Fruit fly (Drosophila melanogaster) whole organism, embryonic: ENCODE measurements around the gene CG15425.
A peak's percentile ranks its signal among the peaks of the same experiment; 100 is the strongest.

Source experiments
- Adf1 ChIP-seq: fragments of 200-800 bp; sonication (Bioruptor generic); IDR thresholded peaks from 2 replicates; pipeline ENCODE4 v1.3.6; 2022; ENCODE audit warnings: missing biosample characterization, missing genetic modification characterization
- BEAF-32 ChIP-seq: fragments of 200-800 bp; sonication (Bioruptor generic); optimal IDR thresholded peaks from 3 replicates; lab custom pipeline; 2017; ENCODE audit warnings: missing biosample characterization, missing genetic modification characterization, mild to moderate bottlenecking, moderate library complexity, missing genetic modification reagents
- CG10565 ChIP-seq: fragments of 200-800 bp; sonication (Bioruptor generic); optimal IDR thresholded peaks from 3 replicates; lab custom pipeline; 2016; ENCODE audit warnings: missing biosample characterization, mild to moderate bottlenecking, missing genetic modification characterization
- CG10959 ChIP-seq: fragments of 200-800 bp; sonication (Bioruptor generic); IDR thresholded peaks from 2 replicates; pipeline ENCODE4 v1.3.6; 2022; ENCODE audit warnings: missing biosample characterization, missing genetic modification characterization
- CG11560 ChIP-seq: fragments of 200-800 bp; sonication (Bioruptor generic); IDR thresholded peaks from 3 replicates; pipeline ENCODE4 v1.3.6; 2022; ENCODE audit warnings: missing biosample characterization, missing genetic modification characterization
- CG15269 ChIP-seq: fragments of 200-800 bp; sonication (Bioruptor generic); optimal IDR thresholded peaks from 2 replicates; lab custom pipeline; 2018; ENCODE audit warnings: missing biosample characterization, mild to moderate bottlenecking, missing genetic modification characterization, moderate library complexity
- CG15514 ChIP-seq: fragments of 200-800 bp; sonication (Bioruptor generic); optimal IDR thresholded peaks from 3 replicates; lab custom pipeline; 2017; ENCODE audit warnings: missing biosample characterization, missing genetic modification characterization, mild to moderate bottlenecking, moderate library complexity, missing genetic modification reagents
- CG15601 ChIP-seq: fragments of 200-800 bp; sonication (Bioruptor generic); optimal IDR thresholded peaks from 3 replicates; lab custom pipeline; 2019; ENCODE audit warnings: missing biosample characterization, mild to moderate bottlenecking, missing genetic modification characterization, moderate library complexity
- CG17385 ChIP-seq: fragments of 200-800 bp; sonication (Bioruptor generic); optimal IDR thresholded peaks from 3 replicates; lab custom pipeline; 2018; ENCODE audit warnings: missing biosample characterization, mild to moderate bottlenecking, missing genetic modification characterization
- CG17829 ChIP-seq: fragments of 200-800 bp; optimal IDR thresholded peaks from 2 replicates; lab custom pipeline; 2019; ENCODE audit warnings: missing biosample characterization, mild to moderate bottlenecking, missing genetic modification characterization, moderate library complexity
- CG17912 ChIP-seq: fragments of 200-800 bp; sonication (Bioruptor generic); optimal IDR thresholded peaks from 2 replicates; lab custom pipeline; 2018; ENCODE audit warnings: missing biosample characterization, mild to moderate bottlenecking, missing genetic modification characterization
- CG18619 ChIP-seq: fragments of 200-800 bp; sonication (Bioruptor generic); optimal IDR thresholded peaks from 3 replicates; lab custom pipeline; 2017; ENCODE audit warnings: missing biosample characterization, mild to moderate bottlenecking, missing genetic modification characterization
- CG2875 ChIP-seq: fragments of 200-800 bp; sonication (Bioruptor generic); optimal IDR thresholded peaks from 2 replicates; lab custom pipeline; 2017; ENCODE audit warnings: missing biosample characterization, mild to moderate bottlenecking, missing genetic modification characterization, missing genetic modification reagents
- CG3281 ChIP-seq: fragments of 200-800 bp; sonication (Bioruptor generic); optimal IDR thresholded peaks from 3 replicates; lab custom pipeline; 2017; ENCODE audit warnings: missing biosample characterization, mild to moderate bottlenecking, missing genetic modification characterization
- CG4360 ChIP-seq: fragments of 200-800 bp; sonication (Bioruptor generic); IDR thresholded peaks from 2 replicates; pipeline ENCODE4 v1.3.6; 2022; ENCODE audit warnings: missing biosample characterization, missing genetic modification characterization
- CG6689 ChIP-seq: fragments of 200-800 bp; sonication (Bioruptor generic); IDR thresholded peaks from 2 replicates; pipeline ENCODE4 v1.3.6; 2022; ENCODE audit warnings: missing biosample characterization, missing genetic modification characterization
- CG8089 ChIP-seq: fragments of 200-800 bp; sonication (Bioruptor generic); optimal IDR thresholded peaks from 3 replicates; lab custom pipeline; 2016; ENCODE audit warnings: missing biosample characterization, missing genetic modification characterization
- CG9797 ChIP-seq: fragments of 200-800 bp; sonication (Bioruptor generic); optimal IDR thresholded peaks from 3 replicates; lab custom pipeline; 2018; ENCODE audit warnings: missing biosample characterization, mild to moderate bottlenecking, missing genetic modification characterization
- CG9817 ChIP-seq: fragments of 200-800 bp; sonication (Bioruptor generic); optimal IDR thresholded peaks from 2 replicates; lab custom pipeline; 2018; ENCODE audit warnings: missing biosample characterization, mild to moderate bottlenecking, missing genetic modification characterization, moderate library complexity
- Deaf1 ChIP-seq: fragments of 200-800 bp; optimal IDR thresholded peaks from 3 replicates; lab custom pipeline; 2019; ENCODE audit warnings: missing biosample characterization, mild to moderate bottlenecking, missing genetic modification characterization, moderate library complexity
- Dip3 ChIP-seq: fragments of 200-800 bp; sonication (Bioruptor generic); optimal IDR thresholded peaks from 3 replicates; lab custom pipeline; 2016; ENCODE audit warnings: missing biosample characterization, missing genetic modification characterization
- E2f1 ChIP-seq: fragments of 200-800 bp; sonication (Bioruptor generic); IDR thresholded peaks from 2 replicates; pipeline ENCODE4 v1.3.6; 2022; ENCODE audit warnings: missing biosample characterization, missing genetic modification characterization
- Fer2 ChIP-seq: fragments of 200-800 bp; sonication (Bioruptor generic); optimal IDR thresholded peaks from 2 replicates; lab custom pipeline; 2018; ENCODE audit warnings: missing biosample characterization, mild to moderate bottlenecking, missing genetic modification characterization, moderate library complexity
- Jarid2 ChIP-seq: fragments of 200-800 bp; sonication (Bioruptor generic); optimal IDR thresholded peaks from 3 replicates; lab custom pipeline; 2017; ENCODE audit warnings: mild to moderate bottlenecking, missing biosample characterization, missing genetic modification reagents, missing genetic modification characterization
- NC2α ChIP-seq: fragments of 200-800 bp; sonication (Bioruptor generic); optimal IDR thresholded peaks from 2 replicates; lab custom pipeline; 2016; ENCODE audit warnings: missing biosample characterization, missing genetic modification characterization
- Nf-YA ChIP-seq: fragments of 200-800 bp; sonication (Bioruptor generic); IDR thresholded peaks from 2 replicates; pipeline ENCODE4 v1.3.6; 2022; ENCODE audit warnings: missing biosample characterization, missing genetic modification characterization
- Rx ChIP-seq: fragments of 200-800 bp; sonication (Bioruptor generic); IDR thresholded peaks from 2 replicates; pipeline ENCODE4 v1.3.6; 2022; ENCODE audit warnings: missing biosample characterization, missing genetic modification characterization
- Trl ChIP-seq, 3 experiments: fragments of >200 bp in 2 of 3; fragments of 200-800 bp in 1 of 3; sonication (Bioruptor generic) in 1 of 3; optimal IDR thresholded peaks; 2 replicates in 1 of 3; 3 replicates in 2 of 3; lab custom pipeline; 2016 to 2017; ENCODE audit warnings: missing biosample characterization in 1 of 3, missing genetic modification characterization in 1 of 3
- Xrp1 ChIP-seq: fragments of 200-800 bp; sonication (Bioruptor generic); IDR thresholded peaks from 2 replicates; pipeline ENCODE4 v1.3.6; 2022; ENCODE audit warnings: missing biosample characterization, missing genetic modification characterization
- br ChIP-seq: fragments of >200 bp; optimal IDR thresholded peaks from 2 replicates; lab custom pipeline; 2017
- btn ChIP-seq: fragments of 200-800 bp; sonication (Bioruptor generic); optimal IDR thresholded peaks from 2 replicates; lab custom pipeline; 2016; ENCODE audit warnings: missing biosample characterization, missing genetic modification characterization
- emc ChIP-seq: fragments of 200-800 bp; sonication (Bioruptor generic); optimal IDR thresholded peaks from 2 replicates; lab custom pipeline; 2016; ENCODE audit warnings: missing biosample characterization, missing genetic modification characterization
- fd96Cb ChIP-seq: fragments of 200-800 bp; sonication (Bioruptor generic); optimal IDR thresholded peaks from 2 replicates; lab custom pipeline; 2018; ENCODE audit warnings: missing biosample characterization, mild to moderate bottlenecking, missing genetic modification characterization, moderate library complexity
- gce ChIP-seq: fragments of 200-800 bp; sonication (Bioruptor generic); IDR thresholded peaks from 3 replicates; pipeline ENCODE4 v1.3.6; 2022; ENCODE audit warnings: missing biosample characterization, missing genetic modification characterization
- grn ChIP-seq: fragments of 200-800 bp; sonication (Bioruptor generic); optimal IDR thresholded peaks from 3 replicates; lab custom pipeline; 2017; ENCODE audit warnings: missing biosample characterization, missing genetic modification characterization
- gsb ChIP-seq: fragments of 200-800 bp; sonication (Bioruptor generic); IDR thresholded peaks from 2 replicates; pipeline ENCODE4 v1.3.6; 2022; ENCODE audit warnings: missing biosample characterization, missing genetic modification characterization
- hkb ChIP-seq, 2 experiments: fragments of 200-800 bp in 1 of 2; fragments of >200 bp in 1 of 2; sonication (Bioruptor generic) in 1 of 2; IDR thresholded peaks in 1 of 2; optimal IDR thresholded peaks in 1 of 2; 2 replicates each; pipeline versions ENCODE4 v1.3.6 to Lab custom; 2017 to 2022; ENCODE audit warnings: missing biosample characterization in 1 of 2, missing genetic modification characterization in 1 of 2
- lbe ChIP-seq: fragments of 200-800 bp; sonication (Bioruptor generic); optimal IDR thresholded peaks from 2 replicates; lab custom pipeline; 2016; ENCODE audit warnings: missing biosample characterization, mild to moderate bottlenecking, missing genetic modification characterization
- pho ChIP-seq: fragments of 200-800 bp; sonication (Bioruptor generic); optimal IDR thresholded peaks from 2 replicates; lab custom pipeline; 2016; ENCODE audit warnings: missing biosample characterization, missing genetic modification characterization
- sd ChIP-seq: fragments of 200-800 bp; sonication (Bioruptor generic); optimal IDR thresholded peaks from 3 replicates; lab custom pipeline; 2018; ENCODE audit warnings: missing biosample characterization, mild to moderate bottlenecking, missing genetic modification characterization, moderate library complexity
- sens ChIP-seq: fragments of 200-800 bp; sonication (Bioruptor generic); peaks from one replicate; lab custom pipeline; 2016; ENCODE audit warnings: missing biosample characterization, missing genetic modification characterization
- shn ChIP-seq: fragments of 200-800 bp; sonication (Bioruptor generic); optimal IDR thresholded peaks from 3 replicates; lab custom pipeline; 2016; ENCODE audit warnings: missing biosample characterization, missing genetic modification characterization
- sima ChIP-seq: fragments of 200-800 bp; sonication (Bioruptor generic); optimal IDR thresholded peaks from 2 replicates; lab custom pipeline; 2016; ENCODE audit warnings: missing biosample characterization, missing genetic modification characterization
- tx ChIP-seq: fragments of 200-800 bp; sonication (Bioruptor generic); optimal IDR thresholded peaks from 2 replicates; lab custom pipeline; 2016; ENCODE audit warnings: missing biosample characterization, missing genetic modification characterization
- vvl ChIP-seq: fragments of 200-800 bp; sonication (Bioruptor generic); IDR thresholded peaks from 2 replicates; pipeline ENCODE4 v1.3.6; 2022; ENCODE audit warnings: missing biosample characterization, missing genetic modification characterization
- wek ChIP-seq: fragments of 200-800 bp; sonication (Bioruptor generic); optimal IDR thresholded peaks from 3 replicates; lab custom pipeline; 2018; ENCODE audit warnings: missing biosample characterization, mild to moderate bottlenecking, missing genetic modification characterization, moderate library complexity
- z ChIP-seq: fragments of 200-800 bp; sonication (Bioruptor generic); IDR thresholded peaks from 3 replicates; pipeline ENCODE4 v1.3.6; 2022; ENCODE audit warnings: missing biosample characterization, missing genetic modification characterization

The CG15425 gene

DNA sequence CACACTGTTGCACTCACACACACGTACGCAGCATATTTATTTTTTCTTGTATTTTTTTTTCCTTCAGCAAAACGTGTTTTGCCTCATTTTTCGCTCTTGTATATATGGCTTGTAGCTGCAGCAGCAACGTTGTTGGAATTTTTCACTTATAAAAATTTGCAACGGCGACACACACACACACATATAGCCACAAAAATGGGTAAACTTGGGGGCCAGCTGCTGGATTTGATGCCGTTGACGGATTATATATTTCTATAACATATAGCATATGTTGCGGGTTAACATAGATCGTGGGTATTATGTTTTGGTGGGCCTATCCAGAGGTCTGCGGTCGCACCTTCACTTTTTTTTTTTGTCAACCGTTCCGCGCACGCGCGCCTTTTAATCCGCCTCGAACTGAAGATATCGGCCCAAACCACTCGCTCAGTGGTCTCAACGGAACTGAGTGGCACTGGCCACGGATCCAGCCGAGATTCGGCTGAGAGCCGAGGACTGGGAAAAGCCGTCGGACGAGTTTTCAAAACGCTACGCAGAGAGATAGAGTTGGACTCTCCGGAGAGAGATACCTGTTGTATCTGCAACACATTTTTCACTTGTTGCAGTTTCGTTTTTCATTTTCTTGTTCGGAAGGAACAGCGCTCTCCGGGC is 35.9 kb upstream of the CG15425 start, which contains the start of gene ft (continued):
- peak; percentile 12; the same call in 1 of the 2 replicates for TF ChIP-seq CG4360 (GFP tag; lab: Robert Waterston, UW)
- TF ChIP-seq gsb (GFP tag; lab: Robert Waterston, UW), result no peak
- peak; percentile 64 for TF ChIP-seq Deaf1 (tag; lab: Kevin White, UChicago)
- no peak for TF ChIP-seq hkb (optimal IDR thresholded peaks at IDR 0.05; lab: Kevin White, UChicago)
- TF ChIP-seq hkb (GFP tag; IDR thresholded peaks at IDR 0.05; lab: Robert Waterston, UW), result 0 out of 2 replicates have a peak, but pooled peaks have one; percentile 20
- no peak for TF ChIP-seq CG2875 (GFP tag; lab: Kevin White, UChicago)
- TF ChIP-seq Jarid2 (GFP tag; lab: Kevin White, UChicago), result peak; percentile 45
- TF ChIP-seq sens (GFP tag; lab: Kevin White, UChicago), result peak; percentile 59
- no peak for TF ChIP-seq Fer2 (tag; lab: Kevin White, UChicago)
- peak; percentile 30 for TF ChIP-seq sd
- peak; percentile 32 to 61 for TF ChIP-seq Trl (optimal IDR thresholded peaks at IDR 0.05; lab: Kevin White, UChicago)
- no peak for TF ChIP-seq Trl (GFP tag; optimal IDR thresholded peaks at IDR 0.05; lab: Kevin White, UChicago)
- TF ChIP-seq E2f1, result no peak
- TF ChIP-seq Rx (GFP tag; lab: Robert Waterston, UW), result no peak
- no peak for TF ChIP-seq CG8089 (GFP tag; lab: Kevin White, UChicago)
- TF ChIP-seq vvl (GFP tag; lab: Robert Waterston, UW), result peak; percentile 46

DNA sequence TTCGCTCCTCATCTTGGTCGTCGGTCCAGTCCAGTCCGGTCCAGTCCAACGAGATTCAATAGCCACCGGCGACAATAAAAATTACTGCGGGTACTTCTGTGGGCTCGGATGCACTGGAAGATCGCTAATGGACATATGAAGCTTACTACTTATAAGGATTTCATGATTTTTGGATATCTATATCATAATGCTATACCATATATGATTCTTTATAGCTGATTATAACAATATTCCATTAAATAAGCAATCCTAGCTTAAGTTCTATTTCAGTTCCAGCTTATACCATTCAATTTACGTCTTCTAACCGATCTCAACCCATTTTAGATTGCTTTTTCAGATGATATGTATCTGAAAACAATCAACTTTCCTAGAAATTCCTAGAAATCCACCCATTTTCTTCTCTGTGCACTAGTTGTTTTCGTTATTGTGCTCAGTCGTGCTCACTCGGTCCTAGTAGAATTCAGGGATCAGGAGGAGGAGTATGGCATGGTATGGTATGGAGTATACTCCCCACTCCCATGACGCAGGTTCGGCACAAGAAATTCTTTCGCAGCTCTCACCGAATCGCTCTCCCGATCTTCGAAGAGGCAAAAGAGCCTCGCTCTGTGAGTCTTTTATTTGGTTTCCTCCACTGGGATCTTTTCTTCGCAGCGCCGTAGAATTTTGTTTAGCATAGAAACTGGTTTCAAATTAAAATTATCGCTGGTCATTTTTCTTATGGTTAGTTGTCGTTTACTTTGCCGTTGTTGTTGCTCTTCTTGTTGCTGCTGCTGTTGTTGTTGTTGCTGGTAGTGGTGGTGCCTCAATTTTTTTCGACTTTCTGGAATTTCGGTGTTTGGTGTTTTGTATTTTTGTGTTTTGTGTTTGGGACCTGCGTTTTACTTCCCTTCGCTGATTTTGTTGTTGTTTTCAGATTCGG is 35.1 kb upstream of the CG15425 start:
- TF ChIP-seq tx (GFP tag; lab: Kevin White, UChicago) (no peak), NC2α (GFP tag; lab: Kevin White, UChicago) (no peak), CG10959 (no peak), CG18619 (no peak), CG17385 (no peak), Adf1 (GFP tag; lab: Robert Waterston, UW) (no peak), CG3281 (GFP tag; lab: Kevin White, UChicago) (no peak), CG15514 (GFP tag; lab: Kevin White, UChicago) (no peak), br (lab: Kevin White, UChicago) (no peak), CG10565 (no peak), pho (GFP tag; lab: Kevin White, UChicago) (no peak), sima (GFP tag; lab: Kevin White, UChicago) (no peak), CG17829 (peak; percentile 32), lbe (no peak), CG11560 (tag; lab: Robert Waterston, UW) (no peak), CG17912 (GFP tag; lab: Kevin White, UChicago) (no peak), gce (GFP tag; lab: Robert Waterston, UW) (no peak), Nf-YA (GFP tag; lab: Robert Waterston, UW) (no peak), Dip3 (GFP tag; lab: Kevin White, UChicago) (no peak), CG15601 (no peak), CG9817 (no peak), z (GFP tag; lab: Robert Waterston, UW) (peak; percentile 47; the same call in 1 of the 3 replicates), Xrp1 (GFP tag; lab: Robert Waterston, UW) (peak; percentile 58), CG6689 (no peak), CG15269 (tag; lab: Kevin White, UChicago) (no peak), BEAF-32 (GFP tag; lab: Kevin White, UChicago) (no peak), btn (no peak), wek (GFP tag; lab: Kevin White, UChicago) (no peak), grn (GFP tag; lab: Kevin White, UChicago) (no peak), shn (no peak), CG9797 (GFP tag; lab: Kevin White, UChicago) (no peak), fd96Cb (tag; lab: Kevin White, UChicago) (peak; percentile 26), emc (GFP tag; lab: Kevin White, UChicago) (no peak)
